Fruit fly (Drosophila melanogaster): ENCODE results near the gene Myt1.

Gene Myt1

DNA sequence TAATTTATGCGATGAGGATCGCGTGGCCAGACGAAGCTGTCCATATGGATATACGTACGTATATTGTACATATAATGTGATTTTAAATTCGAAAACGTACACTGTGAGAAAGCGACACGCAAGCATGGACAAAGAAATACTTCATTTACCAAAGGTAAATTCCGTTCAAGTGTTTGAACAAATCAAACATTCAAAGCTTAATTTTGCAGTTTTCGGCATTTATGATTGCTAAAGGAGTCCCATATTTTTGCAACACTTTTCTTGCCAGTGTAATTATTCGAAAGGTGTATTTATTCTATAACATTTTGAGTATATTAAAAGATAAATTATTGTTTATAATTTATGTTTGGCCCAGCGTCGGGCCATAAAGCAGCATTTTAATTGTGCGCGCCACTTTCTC lies 39.9 kb upstream of the Myt1 start (continued):
- TF ChIP-seq HmgD (GFP tag; optimal IDR thresholded peaks at IDR 0.05) (no peak), YL-1 (GFP tag; optimal IDR thresholded peaks at IDR 0.05) (no peak), D19B (GFP tag; optimal IDR thresholded peaks at IDR 0.05) (no peak), CG31365 (tag; optimal IDR thresholded peaks at IDR 0.05) (no peak), Sox100B (GFP tag; optimal IDR thresholded peaks at IDR 0.05) (no peak), sim (GFP tag; IDR thresholded peaks at IDR 0.05) (no peak), ftz-f1 (GFP tag; optimal IDR thresholded peaks at IDR 0.05) (no peak), CG17912 (GFP tag; optimal IDR thresholded peaks at IDR 0.05) (no peak), Atf-2 (GFP tag; optimal IDR thresholded peaks at IDR 0.05) (no peak), CG1024 (GFP tag; IDR thresholded peaks at IDR 0.05) (no peak), gsb-n (tag; optimal IDR thresholded peaks at IDR 0.05) (no peak), CG11695 (GFP tag; IDR thresholded peaks at IDR 0.05) (no peak), Xbp1 (GFP tag; optimal IDR thresholded peaks at IDR 0.05) (peak; percentile 32), hb (GFP tag; IDR thresholded peaks at IDR 0.05; ENCODE audit: partially characterized antibody) (no peak), Hr3 (GFP tag; optimal IDR thresholded peaks at IDR 0.05) (no peak), Ptx1 (GFP tag; IDR thresholded peaks at IDR 0.05) (peak; percentile 42; the same call in 1 of the 2 replicates), CG17802 (tag; optimal IDR thresholded peaks at IDR 0.05) (no peak), CG4282 (GFP tag; optimal IDR thresholded peaks at IDR 0.05) (no peak), CG11560 (tag; IDR thresholded peaks at IDR 0.05) (no peak), onecut (GFP tag; IDR thresholded peaks at IDR 0.05) (no peak), CG33557 (GFP tag; optimal IDR thresholded peaks at IDR 0.05) (no peak), bcd (GFP tag; optimal IDR thresholded peaks at IDR 0.05) (peak; percentile 45), vvl (GFP tag; IDR thresholded peaks at IDR 0.05) (peak; percentile 13; the same call in 1 of the 2 replicates), CG16813 (GFP tag; IDR thresholded peaks at IDR 0.05; ENCODE audit: partially characterized antibody) (no peak), H2.0 (GFP tag; IDR thresholded peaks at IDR 0.05) (peak; percentile 4; the same call in 1 of the 2 replicates), ara (GFP tag; IDR thresholded peaks at IDR 0.05) (no peak), CG4424 (GFP tag; optimal IDR thresholded peaks at IDR 0.05) (no peak), CG3995 (GFP tag; optimal IDR thresholded peaks at IDR 0.05) (no peak), CG7556 (GFP tag; optimal IDR thresholded peaks at IDR 0.05) (peak; percentile 9), Jarid2 (GFP tag; optimal IDR thresholded peaks at IDR 0.05) (no peak), Hey (tag; optimal IDR thresholded peaks at IDR 0.05) (no peak), Eip74EF (GFP tag; optimal IDR thresholded peaks at IDR 0.05) (no peak), run (tag; optimal IDR thresholded peaks at IDR 0.05) (no peak), br (optimal IDR thresholded peaks at IDR 0.05) (no peak), CG12219 (GFP tag; optimal IDR thresholded peaks at IDR 0.05) (no peak), maf-S (GFP tag; optimal IDR thresholded peaks at IDR 0.05) (no peak), corto (GFP tag; optimal IDR thresholded peaks at IDR 0.05) (no peak), dysf (GFP tag; IDR thresholded peaks at IDR 0.05) (peak; percentile 65; the same call in 2 of the 3 replicates), CG6683 (GFP tag; optimal IDR thresholded peaks at IDR 0.05) (no peak), CG8478 (optimal IDR thresholded peaks at IDR 0.05) (no peak), bigmax (GFP tag; optimal IDR thresholded peaks at IDR 0.05) (no peak), CG34224 (GFP tag; IDR thresholded peaks at IDR 0.05; ENCODE audit: partially characterized antibody) (no peak), btn (GFP tag; optimal IDR thresholded peaks at IDR 0.05) (no peak), schlank (tag; optimal IDR thresholded peaks at IDR 0.05) (no peak), Ets97D (GFP tag; optimal IDR thresholded peaks at IDR 0.05) (no peak), esg (GFP tag; conservative IDR thresholded peaks at IDR 0.05) (peak; percentile 41), sna (GFP tag; IDR thresholded peaks at IDR 0.05; ENCODE audit: partially characterized antibody) (no peak), MESR4 (GFP tag; optimal IDR thresholded peaks at IDR 0.05) (no peak), CHES-1-like (GFP tag; optimal IDR thresholded peaks at IDR 0.05) (no peak), insv (GFP tag; optimal IDR thresholded peaks at IDR 0.05) (no peak), CG9609 (GFP tag; optimal IDR thresholded peaks at IDR 0.05) (no peak), CG6254 (GFP tag; optimal IDR thresholded peaks at IDR 0.05) (no peak)

All from whole organism, embryonic.